Fruit fly (Drosophila melanogaster) whole organism, embryonic: ENCODE results near the gene ninaG.
A peak's percentile ranks its signal among the peaks of the same experiment; 100 is the strongest.

ENCODE experiments used
- Ada2b ChIP-seq: fragments of 200-800 bp; sonication (Bioruptor generic); IDR thresholded peaks from 2 replicates; pipeline ENCODE4 v1.3.6; 2022; ENCODE audit warnings: missing biosample characterization, missing genetic modification characterization
- Atf-2 ChIP-seq: fragments of 200-800 bp; sonication (Bioruptor generic); optimal IDR thresholded peaks from 2 replicates; lab custom pipeline; 2016; ENCODE audit warnings: missing biosample characterization, missing genetic modification characterization
- CG1024 ChIP-seq: fragments of 200-800 bp; sonication (Bioruptor generic); IDR thresholded peaks from 2 replicates; pipeline ENCODE4 v1.3.6; 2022; ENCODE audit warnings: missing biosample characterization, missing genetic modification characterization
- CG10543 ChIP-seq: fragments of 200-800 bp; sonication (Bioruptor generic); optimal IDR thresholded peaks from 3 replicates; lab custom pipeline; 2017; ENCODE audit warnings: missing biosample characterization, mild to moderate bottlenecking, missing genetic modification characterization, moderate library complexity
- CG11093 ChIP-seq: fragments of 200-800 bp; sonication (Bioruptor generic); IDR thresholded peaks from 3 replicates; pipeline ENCODE4 v1.3.6; 2022; ENCODE audit warnings: missing biosample characterization, missing genetic modification characterization
- CG11695 ChIP-seq: fragments of 200-800 bp; sonication (Bioruptor generic); IDR thresholded peaks from 3 replicates; pipeline ENCODE4 v1.3.6; 2022; ENCODE audit warnings: missing biosample characterization, missing genetic modification characterization
- CG11696 ChIP-seq: fragments of 200-800 bp; sonication (Bioruptor generic); IDR thresholded peaks from 2 replicates; pipeline ENCODE4 v1.3.6; 2022; ENCODE audit warnings: missing biosample characterization, missing genetic modification characterization
- CG12219 ChIP-seq: fragments of 200-800 bp; sonication (Bioruptor generic); optimal IDR thresholded peaks from 3 replicates; lab custom pipeline; 2018; ENCODE audit warnings: missing biosample characterization, mild to moderate bottlenecking, missing genetic modification characterization
- CG12659 ChIP-seq: fragments of 200-800 bp; sonication (Bioruptor generic); optimal IDR thresholded peaks from 3 replicates; lab custom pipeline; 2017; ENCODE audit warnings: mild to moderate bottlenecking, missing biosample characterization, missing genetic modification reagents, missing genetic modification characterization
- CG15073 ChIP-seq: fragments of 200-800 bp; sonication (Bioruptor generic); optimal IDR thresholded peaks from 2 replicates; lab custom pipeline; 2016; ENCODE audit warnings: missing biosample characterization, missing genetic modification characterization
- CG16779 ChIP-seq: fragments of 200-800 bp; sonication (Bioruptor generic); IDR thresholded peaks from 2 replicates; pipeline ENCODE4 v1.3.6; 2022; ENCODE audit warnings: missing biosample characterization, missing genetic modification characterization
- CG2129 ChIP-seq: fragments of 200-800 bp; sonication (Bioruptor generic); IDR thresholded peaks from 2 replicates; pipeline ENCODE4 v1.3.6; 2022; ENCODE audit warnings: missing biosample characterization, missing genetic modification characterization; ENCODE audit not compliant: partially characterized antibody
- CG30431 ChIP-seq: fragments of 200-800 bp; sonication (Bioruptor generic); optimal IDR thresholded peaks from 2 replicates; lab custom pipeline; 2017; ENCODE audit warnings: missing biosample characterization, missing genetic modification characterization
- CG3065 ChIP-seq: fragments of 200-800 bp; sonication (Bioruptor generic); optimal IDR thresholded peaks from 2 replicates; lab custom pipeline; 2016; ENCODE audit warnings: missing biosample characterization, missing genetic modification characterization
- CG31224 ChIP-seq: fragments of 200-800 bp; sonication (Bioruptor generic); IDR thresholded peaks from 2 replicates; pipeline ENCODE4 v1.3.6; 2022; ENCODE audit warnings: missing biosample characterization, missing genetic modification characterization
- CG31388 ChIP-seq: fragments of 200-800 bp; sonication (Bioruptor generic); optimal IDR thresholded peaks from 2 replicates; lab custom pipeline; 2016; ENCODE audit warnings: missing biosample characterization, missing genetic modification characterization
- CG4707 ChIP-seq: fragments of 200-800 bp; sonication (Bioruptor generic); optimal IDR thresholded peaks from 2 replicates; lab custom pipeline; 2018; ENCODE audit warnings: missing biosample characterization, mild to moderate bottlenecking, missing genetic modification characterization, moderate library complexity
- CG5953 ChIP-seq: fragments of 200-800 bp; sonication (Bioruptor generic); IDR thresholded peaks from 2 replicates; pipeline ENCODE4 v1.3.6; 2022; ENCODE audit warnings: missing biosample characterization, missing genetic modification characterization
- CG7271 ChIP-seq: fragments of 200-800 bp; sonication (Bioruptor generic); optimal IDR thresholded peaks from 2 replicates; lab custom pipeline; 2018; ENCODE audit warnings: missing biosample characterization, mild to moderate bottlenecking, missing genetic modification characterization, moderate library complexity
- CG7372 ChIP-seq: fragments of 200-800 bp; sonication (Bioruptor generic); IDR thresholded peaks from 2 replicates; pipeline ENCODE4 v1.3.6; 2022; ENCODE audit warnings: missing biosample characterization, missing genetic modification characterization
- CG8478 ChIP-seq: fragments of >200 bp; optimal IDR thresholded peaks from 2 replicates; lab custom pipeline; 2018
- Dbx ChIP-seq: fragments of 200-800 bp; sonication (Bioruptor generic); IDR thresholded peaks from 3 replicates; pipeline ENCODE4 v1.3.6; 2022; ENCODE audit warnings: missing biosample characterization, missing genetic modification characterization
- Drgx ChIP-seq: fragments of 200-800 bp; sonication (Bioruptor generic); IDR thresholded peaks from 2 replicates; pipeline ENCODE4 v1.3.6; 2022; ENCODE audit warnings: missing biosample characterization, missing genetic modification characterization
- ERR ChIP-seq: fragments of 200-800 bp; sonication (Bioruptor generic); optimal IDR thresholded peaks from 2 replicates; lab custom pipeline; 2016; ENCODE audit warnings: missing biosample characterization, missing genetic modification characterization
- Fer1 ChIP-seq: fragments of 200-800 bp; sonication (Bioruptor generic); optimal IDR thresholded peaks from 2 replicates; lab custom pipeline; 2017; ENCODE audit warnings: missing biosample characterization, mild to moderate bottlenecking, missing genetic modification characterization
- H2.0 ChIP-seq: fragments of 200-800 bp; sonication (Bioruptor generic); IDR thresholded peaks from 2 replicates; pipeline ENCODE4 v1.3.6; 2022; ENCODE audit warnings: missing biosample characterization, missing genetic modification characterization
- HLH54F ChIP-seq: fragments of 200-800 bp; sonication (Bioruptor generic); optimal IDR thresholded peaks from 3 replicates; lab custom pipeline; 2016; ENCODE audit warnings: missing biosample characterization, missing genetic modification characterization
- Hmr ChIP-seq: fragments of 200-800 bp; sonication (Bioruptor generic); optimal IDR thresholded peaks from 3 replicates; lab custom pipeline; 2017; ENCODE audit warnings: mild to moderate bottlenecking, missing biosample characterization, missing genetic modification reagents, missing genetic modification characterization
- Hsf ChIP-seq: fragments of 200-800 bp; sonication (Bioruptor generic); optimal IDR thresholded peaks from 3 replicates; lab custom pipeline; 2016; ENCODE audit warnings: missing biosample characterization, missing genetic modification characterization
- Mad ChIP-seq: fragments of 200-800 bp; sonication (Bioruptor generic); optimal IDR thresholded peaks from 2 replicates; lab custom pipeline; 2016; ENCODE audit warnings: missing biosample characterization, missing genetic modification characterization
- Nf-YA ChIP-seq: fragments of 200-800 bp; sonication (Bioruptor generic); IDR thresholded peaks from 2 replicates; pipeline ENCODE4 v1.3.6; 2022; ENCODE audit warnings: missing biosample characterization, missing genetic modification characterization
- Ptx1 ChIP-seq: fragments of 200-800 bp; sonication (Bioruptor generic); IDR thresholded peaks from 2 replicates; pipeline ENCODE4 v1.3.6; 2022; ENCODE audit warnings: missing biosample characterization, missing genetic modification characterization
- bigmax ChIP-seq: fragments of 200-800 bp; sonication (Bioruptor generic); optimal IDR thresholded peaks from 2 replicates; lab custom pipeline; 2018; ENCODE audit warnings: missing biosample characterization, mild to moderate bottlenecking, missing genetic modification characterization
- bowl ChIP-seq: fragments of 200-800 bp; sonication (Bioruptor generic); IDR thresholded peaks from 2 replicates; pipeline ENCODE4 v1.3.6; 2022; ENCODE audit warnings: missing biosample characterization, missing genetic modification characterization
- dan ChIP-seq: fragments of 200-800 bp; sonication (Bioruptor generic); IDR thresholded peaks from 2 replicates; pipeline ENCODE4 v1.3.6; 2022; ENCODE audit warnings: missing biosample characterization, missing genetic modification characterization
- danr ChIP-seq: fragments of 200-800 bp; sonication (Bioruptor generic); IDR thresholded peaks from 2 replicates; pipeline ENCODE4 v1.3.6; 2022; ENCODE audit warnings: missing biosample characterization, missing genetic modification characterization
- emc ChIP-seq: fragments of 200-800 bp; sonication (Bioruptor generic); optimal IDR thresholded peaks from 2 replicates; lab custom pipeline; 2016; ENCODE audit warnings: missing biosample characterization, missing genetic modification characterization
- fd96Cb ChIP-seq: fragments of 200-800 bp; sonication (Bioruptor generic); optimal IDR thresholded peaks from 2 replicates; lab custom pipeline; 2018; ENCODE audit warnings: missing biosample characterization, mild to moderate bottlenecking, missing genetic modification characterization, moderate library complexity
- gro ChIP-seq: fragments of 200-800 bp; sonication (Bioruptor generic); optimal IDR thresholded peaks from 2 replicates; lab custom pipeline; 2016; ENCODE audit warnings: missing biosample characterization, missing genetic modification characterization
- inv ChIP-seq: fragments of 200-800 bp; sonication (Bioruptor generic); IDR thresholded peaks from 2 replicates; pipeline ENCODE4 v1.3.6; 2022; ENCODE audit warnings: missing biosample characterization, missing genetic modification characterization; ENCODE audit not compliant: partially characterized antibody
- jing ChIP-seq: fragments of 200-800 bp; sonication (Bioruptor generic); optimal IDR thresholded peaks from 2 replicates; lab custom pipeline; 2018; ENCODE audit warnings: missing biosample characterization, mild to moderate bottlenecking, missing genetic modification characterization
- klu ChIP-seq: fragments of 200-800 bp; sonication (Bioruptor generic); IDR thresholded peaks from 2 replicates; pipeline ENCODE4 v1.3.6; 2022; ENCODE audit warnings: missing biosample characterization, missing genetic modification characterization
- maf-S ChIP-seq: fragments of 200-800 bp; sonication (Bioruptor generic); optimal IDR thresholded peaks from 2 replicates; lab custom pipeline; 2016; ENCODE audit warnings: missing biosample characterization, missing genetic modification characterization
- nerfin-2 ChIP-seq: fragments of 200-800 bp; sonication (Bioruptor generic); IDR thresholded peaks from 2 replicates; pipeline ENCODE4 v1.3.6; 2022; ENCODE audit warnings: missing biosample characterization, missing genetic modification characterization; ENCODE audit not compliant: partially characterized antibody
- org-1 ChIP-seq: fragments of 200-800 bp; sonication (Bioruptor generic); optimal IDR thresholded peaks from 2 replicates; lab custom pipeline; 2017; ENCODE audit warnings: missing biosample characterization, missing genetic modification characterization
- p53 ChIP-seq: fragments of 200-800 bp; sonication (Bioruptor generic); optimal IDR thresholded peaks from 2 replicates; lab custom pipeline; 2016; ENCODE audit warnings: missing biosample characterization, missing genetic modification characterization
- salm ChIP-seq: fragments of 200-800 bp; sonication (Bioruptor generic); optimal IDR thresholded peaks from 2 replicates; lab custom pipeline; 2018; ENCODE audit warnings: missing biosample characterization, mild to moderate bottlenecking, missing genetic modification characterization
- z ChIP-seq: fragments of 200-800 bp; sonication (Bioruptor generic); IDR thresholded peaks from 3 replicates; pipeline ENCODE4 v1.3.6; 2022; ENCODE audit warnings: missing biosample characterization, missing genetic modification characterization
- zen2 ChIP-seq: fragments of 200-800 bp; sonication (Bioruptor generic); IDR thresholded peaks from 3 replicates; pipeline ENCODE4 v1.3.6; 2022; ENCODE audit warnings: missing biosample characterization, missing genetic modification characterization; ENCODE audit not compliant: partially characterized antibody
- zfh2 ChIP-seq: fragments of 200-800 bp; sonication (Bioruptor generic); optimal IDR thresholded peaks from 2 replicates; lab custom pipeline; 2016; ENCODE audit warnings: missing biosample characterization, missing genetic modification characterization

Gene ninaG

DNA sequence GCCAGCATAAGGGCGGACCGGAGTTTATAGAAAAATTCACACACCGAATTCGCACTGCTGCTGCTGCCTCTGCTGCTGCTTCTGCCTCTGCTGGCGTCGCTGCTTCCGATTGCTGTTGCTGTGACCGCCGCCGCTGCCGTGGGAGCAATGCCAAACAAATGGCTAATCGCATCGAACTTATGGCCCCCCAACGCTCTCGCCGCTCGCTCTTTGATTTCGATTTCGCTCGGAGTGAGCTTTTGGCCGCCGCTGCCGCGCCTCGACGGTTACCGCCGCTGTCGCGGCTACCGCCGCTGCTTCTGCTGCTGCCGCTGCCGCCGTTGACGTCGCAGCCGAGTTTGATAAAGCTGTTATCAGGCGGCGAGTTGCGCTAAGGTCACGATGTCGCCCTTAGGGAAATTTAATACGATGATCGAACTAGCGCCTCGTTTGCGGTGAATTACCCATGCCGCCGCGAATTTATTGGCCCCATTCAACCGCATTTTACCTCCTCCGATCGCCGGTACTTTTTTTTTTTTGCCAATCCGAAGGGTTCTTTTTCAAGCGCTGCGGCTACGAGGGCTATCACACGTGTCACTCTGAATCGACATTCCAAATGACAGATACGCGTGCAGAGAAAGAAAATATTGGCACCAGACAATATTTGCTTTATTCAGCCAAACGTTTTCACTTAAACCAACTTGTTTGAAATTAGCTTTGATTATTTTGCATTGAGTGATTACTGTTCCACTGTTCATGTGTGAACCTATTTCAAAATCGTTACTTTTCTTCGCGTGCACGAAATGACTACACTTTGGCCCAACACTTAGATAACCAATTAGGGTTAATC lies 36.7 kb upstream of the ninaG start (continued):
- TF ChIP-seq nerfin-2 (GFP tag; lab: Robert Waterston, UW) = 0 out of 2 replicates have a peak, but pooled peaks have one; percentile 17
- TF ChIP-seq danr (GFP tag; lab: Robert Waterston, UW) = peak; percentile 58; the same call in 1 of the 2 replicates
- peak; percentile 29 for TF ChIP-seq org-1
- peak; percentile 55 for TF ChIP-seq CG30431
- TF ChIP-seq ERR (GFP tag; lab: Kevin White, UChicago) = peak; percentile 38
- TF ChIP-seq klu (GFP tag; lab: Robert Waterston, UW) = peak; percentile 72
- peak; percentile 73 for TF ChIP-seq H2.0
- TF ChIP-seq CG11093 (GFP tag; lab: Robert Waterston, UW) = peak; percentile 59; the same call in 2 of the 3 replicates
- TF ChIP-seq gro = peak; percentile 71
- peak; percentile 68; the same call in 1 of the 2 replicates for TF ChIP-seq CG31224 (GFP tag; lab: Robert Waterston, UW)
- peak; percentile 18 for TF ChIP-seq jing (GFP tag; lab: Kevin White, UChicago)
- TF ChIP-seq Dbx = peak; percentile 82
- TF ChIP-seq HLH54F = peak; percentile 68
- peak; percentile 73 for TF ChIP-seq CG11695 (GFP tag; lab: Robert Waterston, UW)
- TF ChIP-seq Hmr (GFP tag; lab: Kevin White, UChicago) = peak; percentile 74
- TF ChIP-seq CG8478 (lab: Kevin White, UChicago) = no peak
- peak; percentile 61 for TF ChIP-seq zfh2
- no peak for TF ChIP-seq bowl (GFP tag; lab: Robert Waterston, UW)
- no peak for TF ChIP-seq CG2129 (GFP tag; lab: Robert Waterston, UW)
- TF ChIP-seq Mad (GFP tag; lab: Kevin White, UChicago) = peak; percentile 40
- no peak for TF ChIP-seq Atf-2 (GFP tag; lab: Kevin White, UChicago)
- TF ChIP-seq emc = peak; percentile 53
- no peak for TF ChIP-seq CG7271
- peak; percentile 53 for TF ChIP-seq Fer1 (GFP tag; lab: Kevin White, UChicago)
- peak; percentile 78 for TF ChIP-seq CG7372
- TF ChIP-seq dan (GFP tag; lab: Robert Waterston, UW) = no peak
- TF ChIP-seq z (GFP tag; lab: Robert Waterston, UW) = no peak
- TF ChIP-seq CG31388 (GFP tag; lab: Kevin White, UChicago) = no peak
- no peak for TF ChIP-seq Drgx (GFP tag; lab: Robert Waterston, UW)
- TF ChIP-seq CG16779 (GFP tag; lab: Robert Waterston, UW) = peak; percentile 45; the same call in 1 of the 2 replicates
- TF ChIP-seq CG4707 (GFP tag; lab: Kevin White, UChicago) = no peak
- TF ChIP-seq CG15073 = no peak
- no peak for TF ChIP-seq salm (tag; lab: Kevin White, UChicago)
- no peak for TF ChIP-seq p53
- TF ChIP-seq inv = no peak
- peak; percentile 70; the same call in 1 of the 2 replicates for TF ChIP-seq Nf-YA (GFP tag; lab: Robert Waterston, UW)
- TF ChIP-seq CG12659 = peak; percentile 54
- peak; percentile 44 for TF ChIP-seq Hsf (GFP tag; lab: Kevin White, UChicago)
- TF ChIP-seq CG11696 (GFP tag; lab: Robert Waterston, UW) = no peak
- peak; percentile 59; the same call in 1 of the 2 replicates for TF ChIP-seq CG5953 (GFP tag; lab: Robert Waterston, UW)
- TF ChIP-seq CG12219 (GFP tag; lab: Kevin White, UChicago) = peak; percentile 49
- TF ChIP-seq fd96Cb (tag; lab: Kevin White, UChicago) = peak; percentile 50
- TF ChIP-seq Ptx1 (GFP tag; lab: Robert Waterston, UW) = peak; percentile 86
- TF ChIP-seq CG1024 (GFP tag; lab: Robert Waterston, UW) = no peak
- peak; percentile 87 for TF ChIP-seq Ada2b (GFP tag; lab: Robert Waterston, UW)
- no peak for TF ChIP-seq CG3065 (GFP tag; lab: Kevin White, UChicago)
- no peak for TF ChIP-seq CG10543 (GFP tag; lab: Kevin White, UChicago)
- TF ChIP-seq maf-S (GFP tag; lab: Kevin White, UChicago) = no peak
- TF ChIP-seq bigmax (GFP tag; lab: Kevin White, UChicago) = no peak
- no peak for TF ChIP-seq zen2 (GFP tag; lab: Robert Waterston, UW)
